Worm (Caenorhabditis elegans) whole organism, L2 larva: ENCODE data around the gene fbxb-40.

Experiments
- C34F6.9 ChIP-seq: fragments of 150-350 bp; optimal IDR thresholded peaks from 2 replicates; lab custom pipeline; 2014; ENCODE audit warnings: missing biosample characterization, missing genetic modification characterization
- F13H6.1 ChIP-seq: sonication (generic microtip); optimal IDR thresholded peaks from 2 replicates; lab custom pipeline; 2016; ENCODE audit warnings: missing genetic modification characterization, missing compliant biosample characterization
- R02D3.7 ChIP-seq: fragments of 150-350 bp; optimal IDR thresholded peaks from 2 replicates; lab custom pipeline; 2014; ENCODE audit warnings: missing biosample characterization, missing genetic modification characterization
- Y55F3AM.14 ChIP-seq: fragments of 200-800 bp; sonication (Bioruptor generic); optimal IDR thresholded peaks from 2 replicates; lab custom pipeline; 2018; ENCODE audit warnings: mild to moderate bottlenecking, missing genetic modification characterization, missing compliant biosample characterization
- ZK546.5 ChIP-seq: sonication (generic microtip); optimal IDR thresholded peaks from 2 replicates; lab custom pipeline; 2017; ENCODE audit warnings: missing biosample characterization, missing genetic modification characterization
- alr-1 ChIP-seq: fragments of 150-350 bp; optimal IDR thresholded peaks from 2 replicates; lab custom pipeline; 2014; ENCODE audit warnings: missing biosample characterization, missing genetic modification characterization
- aly-2 ChIP-seq: fragments of 150-350 bp; optimal IDR thresholded peaks from 2 replicates; lab custom pipeline; 2014; ENCODE audit warnings: missing biosample characterization, missing genetic modification characterization
- ama-1 ChIP-seq: fragments of 150-350 bp; optimal IDR thresholded peaks from 2 replicates; lab custom pipeline; 2018; ENCODE audit warnings: inconsistent platforms
- blmp-1 ChIP-seq: sonication (generic microtip); optimal IDR thresholded peaks from 2 replicates; lab custom pipeline; 2017; ENCODE audit warnings: missing genetic modification characterization, mild to moderate bottlenecking, missing compliant biosample characterization, antibody characterized with exemption, moderate library complexity; ENCODE audit not compliant: insufficient read depth
- ceh-16 ChIP-seq: fragments of 150-350 bp; optimal IDR thresholded peaks from 2 replicates; lab custom pipeline; 2014; ENCODE audit warnings: missing biosample characterization, missing genetic modification characterization
- ceh-82 ChIP-seq: fragments of 150-350 bp; optimal IDR thresholded peaks from 2 replicates; lab custom pipeline; 2014; ENCODE audit warnings: missing biosample characterization, missing genetic modification characterization
- crh-2 ChIP-seq: sonication (generic microtip); optimal IDR thresholded peaks from 2 replicates; lab custom pipeline; 2017; ENCODE audit warnings: missing biosample characterization, missing genetic modification characterization
- dmd-4 ChIP-seq: sonication (generic microtip); optimal IDR thresholded peaks from 2 replicates; lab custom pipeline; 2017; ENCODE audit warnings: missing biosample characterization, missing genetic modification characterization
- egl-27 ChIP-seq: sonication (generic microtip); optimal IDR thresholded peaks from 3 replicates; lab custom pipeline; 2017; ENCODE audit warnings: missing biosample characterization, missing genetic modification reagents, missing genetic modification characterization
- elt-1 ChIP-seq: fragments of 150-350 bp; optimal IDR thresholded peaks from 2 replicates; lab custom pipeline; 2014; ENCODE audit warnings: missing biosample characterization, missing genetic modification characterization
- elt-3 ChIP-seq: sonication (generic microtip); optimal IDR thresholded peaks from 2 replicates; lab custom pipeline; 2017; ENCODE audit warnings: missing biosample characterization, missing genetic modification characterization
- fos-1 ChIP-seq: fragments of 150-350 bp; optimal IDR thresholded peaks from 2 replicates; lab custom pipeline; 2014; ENCODE audit warnings: missing biosample characterization, missing genetic modification characterization
- gmeb-1 ChIP-seq: fragments of 150-350 bp; optimal IDR thresholded peaks from 2 replicates; lab custom pipeline; 2014; ENCODE audit warnings: missing biosample characterization, missing genetic modification characterization
- lin-11 ChIP-seq: fragments of 150-350 bp; sonication (generic microtip); optimal IDR thresholded peaks from 2 replicates; lab custom pipeline; 2014; ENCODE audit warnings: missing biosample characterization, missing genetic modification characterization, inconsistent platforms, mixed read lengths
- lin-39 ChIP-seq: fragments of 150-350 bp; optimal IDR thresholded peaks from 2 replicates; lab custom pipeline; 2014; ENCODE audit warnings: missing biosample characterization, missing genetic modification reagents, missing genetic modification characterization
- lsy-2 ChIP-seq, 2 experiments: fragments of 150-350 bp in 1 of 2; sonication (generic microtip) in 1 of 2; optimal IDR thresholded peaks; 2 replicates each; lab custom pipeline; 2014 to 2017; ENCODE audit warnings: missing biosample characterization in 2 of 2, missing genetic modification characterization in 2 of 2
- mab-5 ChIP-seq: fragments of 150-350 bp; optimal IDR thresholded peaks from 2 replicates; lab custom pipeline; 2014; ENCODE audit warnings: missing biosample characterization, missing genetic modification characterization
- mbf-1 ChIP-seq: sonication (generic microtip); optimal IDR thresholded peaks from 2 replicates; lab custom pipeline; 2017; ENCODE audit warnings: missing biosample characterization, missing genetic modification characterization
- mdl-1 ChIP-seq, 2 experiments: fragments of 150-350 bp in 1 of 2; sonication (generic microtip) in 1 of 2; optimal IDR thresholded peaks; 2 replicates each; lab custom pipeline; 2017; ENCODE audit warnings: missing biosample characterization in 2 of 2, missing genetic modification characterization in 2 of 2
- nhr-10 ChIP-seq: sonication (generic microtip); optimal IDR thresholded peaks from 2 replicates; lab custom pipeline; 2017; ENCODE audit warnings: missing biosample characterization, missing genetic modification characterization
- nhr-11 ChIP-seq: fragments of 150-350 bp; optimal IDR thresholded peaks from 2 replicates; lab custom pipeline; 2014; ENCODE audit warnings: missing biosample characterization, missing genetic modification characterization
- nhr-12 ChIP-seq: fragments of 150-350 bp; optimal IDR thresholded peaks from 2 replicates; lab custom pipeline; 2014; ENCODE audit warnings: missing biosample characterization, missing genetic modification characterization
- nhr-129 ChIP-seq: fragments of 150-350 bp; optimal IDR thresholded peaks from 2 replicates; lab custom pipeline; 2014; ENCODE audit warnings: missing biosample characterization, missing genetic modification characterization
- nhr-21 ChIP-seq: fragments of 150-350 bp; optimal IDR thresholded peaks from 2 replicates; lab custom pipeline; 2014; ENCODE audit warnings: missing biosample characterization, missing genetic modification characterization
- nhr-23 ChIP-seq: fragments of 150-350 bp; optimal IDR thresholded peaks from 2 replicates; lab custom pipeline; 2014; ENCODE audit warnings: missing biosample characterization, missing genetic modification reagents, missing genetic modification characterization
- nhr-237 ChIP-seq: fragments of 150-350 bp; optimal IDR thresholded peaks from 2 replicates; lab custom pipeline; 2014; ENCODE audit warnings: missing biosample characterization, missing genetic modification characterization
- nhr-25 ChIP-seq: fragments of 150-350 bp; sonication (generic microtip); optimal IDR thresholded peaks from 3 replicates; lab custom pipeline; 2014; ENCODE audit warnings: missing biosample characterization, missing genetic modification characterization
- nhr-6 ChIP-seq: fragments of 150-350 bp; optimal IDR thresholded peaks from 2 replicates; lab custom pipeline; 2014; ENCODE audit warnings: missing biosample characterization, missing genetic modification characterization
- nhr-77 ChIP-seq: fragments of 150-350 bp; optimal IDR thresholded peaks from 2 replicates; lab custom pipeline; 2014; ENCODE audit warnings: missing biosample characterization, missing genetic modification characterization
- peb-1 ChIP-seq: fragments of 150-350 bp; optimal IDR thresholded peaks from 2 replicates; lab custom pipeline; 2014; ENCODE audit warnings: missing biosample characterization, missing genetic modification characterization
- sem-4 ChIP-seq: fragments of 150-350 bp; optimal IDR thresholded peaks from 2 replicates; lab custom pipeline; 2014; ENCODE audit warnings: missing biosample characterization, missing genetic modification reagents, missing genetic modification characterization
- skn-1 ChIP-seq: sonication (generic microtip); optimal IDR thresholded peaks from 2 replicates; lab custom pipeline; 2017; ENCODE audit warnings: missing biosample characterization, missing genetic modification characterization
- sma-3 ChIP-seq: sonication (generic microtip); optimal IDR thresholded peaks from 2 replicates; lab custom pipeline; 2016; ENCODE audit warnings: missing genetic modification reagents, missing genetic modification characterization, missing compliant biosample characterization
- sma-9 ChIP-seq, 2 experiments: fragments of 150-350 bp in 1 of 2; sonication (generic microtip) in 1 of 2; optimal IDR thresholded peaks; 2 replicates each; lab custom pipeline; 2014 to 2016; ENCODE audit warnings: missing genetic modification characterization in 2 of 2, mild to moderate bottlenecking in 1 of 2, missing biosample characterization in 1 of 2, missing compliant biosample characterization in 1 of 2, missing genetic modification reagents in 1 of 2, moderate library complexity in 1 of 2
- snpc-4 ChIP-seq: fragments of 150-350 bp; optimal IDR thresholded peaks from 2 replicates; lab custom pipeline; 2014; ENCODE audit warnings: missing biosample characterization, missing genetic modification characterization
- unc-39 ChIP-seq: fragments of 150-350 bp; optimal IDR thresholded peaks from 2 replicates; lab custom pipeline; 2014; ENCODE audit warnings: missing biosample characterization, missing genetic modification characterization
- unc-55 ChIP-seq: fragments of 150-350 bp; sonication (generic microtip); optimal IDR thresholded peaks from 3 replicates; lab custom pipeline; 2014; ENCODE audit warnings: missing biosample characterization, missing genetic modification reagents, missing genetic modification characterization
- unc-62 ChIP-seq: fragments of 150-350 bp; optimal IDR thresholded peaks from 2 replicates; lab custom pipeline; 2014; ENCODE audit warnings: missing biosample characterization, missing genetic modification reagents, missing genetic modification characterization
- zag-1 ChIP-seq: fragments of 150-350 bp; optimal IDR thresholded peaks from 2 replicates; lab custom pipeline; 2014; ENCODE audit warnings: missing biosample characterization, missing genetic modification characterization
- ztf-1 ChIP-seq: fragments of 200-800 bp; sonication (Bioruptor generic); conservative IDR thresholded peaks from 2 replicates; pipeline ENCODE4 v1.3.6; 2022; ENCODE audit warnings: missing genetic modification characterization, missing compliant biosample characterization
- ztf-11 ChIP-seq: sonication (generic microtip); optimal IDR thresholded peaks from 2 replicates; lab custom pipeline; 2017; ENCODE audit warnings: missing biosample characterization, missing genetic modification characterization
- ztf-4 ChIP-seq: fragments of 150-350 bp; optimal IDR thresholded peaks from 2 replicates; lab custom pipeline; 2014; ENCODE audit warnings: missing biosample characterization, missing genetic modification characterization

Gene fbxb-40

ce11 chrII:1086479-1086878 lies 36.7 kb upstream of the fbxb-40 start:
- no peak for TF ChIP-seq blmp-1 (tag; lab: Kevin White, UChicago)
- TF ChIP-seq nhr-12 (tag; lab: Kevin White, UChicago) = no peak
- peak in 1 of 2 experiments; percentile 11 for TF ChIP-seq mdl-1 (tag; optimal IDR thresholded peaks at IDR 0.05; lab: Kevin White, UChicago)
- peak; percentile 26 for TF ChIP-seq nhr-25
- TF ChIP-seq nhr-237 (tag; lab: Kevin White, UChicago) = no peak
- no peak for TF ChIP-seq unc-55
- peak; percentile 3 for TF ChIP-seq sma-9 (GFP tag; optimal IDR thresholded peaks at IDR 0.05; lab: Kevin White, UChicago)
- no peak for TF ChIP-seq sma-9 (tag; optimal IDR thresholded peaks at IDR 0.05; lab: Kevin White, UChicago)
- TF ChIP-seq nhr-10 = no peak
- TF ChIP-seq aly-2 (tag; lab: Kevin White, UChicago) = no peak
- TF ChIP-seq elt-3 (tag; lab: Kevin White, UChicago) = no peak
- TF ChIP-seq sma-3 (GFP tag; lab: Kevin White, UChicago) = no peak
- TF ChIP-seq mbf-1 (tag; lab: Kevin White, UChicago) = no peak

DNA sequence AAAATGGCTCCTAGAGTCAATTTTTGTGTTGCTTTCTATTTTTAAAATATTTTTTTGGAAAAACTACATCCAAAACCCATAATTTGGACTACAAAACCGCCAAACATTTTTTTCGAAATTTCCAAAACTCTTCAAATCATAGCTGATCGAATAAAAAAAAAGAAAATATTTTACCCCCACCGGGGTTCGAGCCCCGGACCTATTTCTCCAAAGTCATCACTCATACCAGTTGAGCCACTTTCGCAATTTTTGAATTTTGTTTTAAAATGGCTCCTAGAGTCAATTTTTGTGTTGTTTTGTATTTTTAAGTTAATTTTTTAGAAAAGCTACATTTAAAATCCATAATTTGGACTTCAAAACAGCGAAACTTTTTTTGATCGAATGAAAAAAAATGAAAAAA lies 35.8 kb upstream of the fbxb-40 start:
- no peak for TF ChIP-seq C34F6.9 (tag; lab: Kevin White, UChicago)
- no peak for TF ChIP-seq nhr-6 (tag; lab: Kevin White, UChicago)
- TF ChIP-seq dmd-4 = no peak
- TF ChIP-seq blmp-1 (tag; lab: Kevin White, UChicago) = no peak
- TF ChIP-seq mdl-1 (tag; optimal IDR thresholded peaks at IDR 0.05; lab: Kevin White, UChicago) = no peak
- TF ChIP-seq nhr-21 = no peak
- no peak for TF ChIP-seq aly-2 (tag; lab: Kevin White, UChicago)
- no peak for TF ChIP-seq egl-27 (tag; lab: Kevin White, UChicago)
- TF ChIP-seq alr-1 = no peak
- TF ChIP-seq ceh-16 (tag; lab: Kevin White, UChicago) = no peak
- TF ChIP-seq sem-4 (tag; lab: Kevin White, UChicago) = no peak
- TF ChIP-seq unc-62 (GFP tag; lab: Kevin White, UChicago) = no peak
- TF ChIP-seq elt-3 (tag; lab: Kevin White, UChicago) = no peak
- TF ChIP-seq Y55F3AM.14 (GFP tag; lab: Kevin White, UChicago) = no peak

ce11 chrII:1084899-1085298 lies 35.1 kb upstream of the fbxb-40 start:
- TF ChIP-seq nhr-12 (tag; lab: Kevin White, UChicago) = no peak
- no peak for TF ChIP-seq lin-11 (tag; lab: Kevin White, UChicago)
- no peak for TF ChIP-seq snpc-4 (tag; lab: Kevin White, UChicago)
- TF ChIP-seq nhr-23 (tag; lab: Kevin White, UChicago) = no peak
- TF ChIP-seq nhr-77 (tag; lab: Kevin White, UChicago) = no peak
- no peak for TF ChIP-seq ceh-16 (tag; lab: Kevin White, UChicago)
- no peak for TF ChIP-seq nhr-237 (tag; lab: Kevin White, UChicago)
- no peak for TF ChIP-seq ceh-82 (tag; lab: Kevin White, UChicago)
- no peak for TF ChIP-seq ama-1 (lab: Kevin White, UChicago)
- TF ChIP-seq unc-55 = peak; percentile 46
- no peak for TF ChIP-seq aly-2 (tag; lab: Kevin White, UChicago)
- no peak for TF ChIP-seq blmp-1 (tag; lab: Kevin White, UChicago)
- TF ChIP-seq ztf-11 (tag; lab: Kevin White, UChicago) = no peak
- no peak for TF ChIP-seq ztf-4 (tag; lab: Kevin White, UChicago)
- no peak for TF ChIP-seq elt-1 (tag; lab: Kevin White, UChicago)
- TF ChIP-seq ztf-1 (GFP tag; lab: Robert Waterston, UW) = no peak
- TF ChIP-seq egl-27 (tag; lab: Kevin White, UChicago) = peak; percentile 60
- TF ChIP-seq nhr-10 = no peak
- no peak for TF ChIP-seq dmd-4
- no peak for TF ChIP-seq R02D3.7 (tag; lab: Kevin White, UChicago)
- no peak for TF ChIP-seq ZK546.5 (tag; lab: Kevin White, UChicago)
- TF ChIP-seq nhr-129 (tag; lab: Kevin White, UChicago) = peak; percentile 71
- TF ChIP-seq fos-1 (tag; lab: Kevin White, UChicago) = no peak
- TF ChIP-seq F13H6.1 (tag; lab: Kevin White, UChicago) = peak; percentile 90
- no peak for TF ChIP-seq zag-1 (tag; lab: Kevin White, UChicago)
- TF ChIP-seq sma-3 (GFP tag; lab: Kevin White, UChicago) = no peak
- no peak for TF ChIP-seq unc-62 (GFP tag; lab: Kevin White, UChicago)
- peak; percentile 48 for TF ChIP-seq crh-2 (tag; lab: Kevin White, UChicago)
- TF ChIP-seq nhr-25 = no peak
- no peak for TF ChIP-seq skn-1 (tag; lab: Kevin White, UChicago)
- no peak for TF ChIP-seq alr-1
- no peak for TF ChIP-seq unc-39 (tag; lab: Kevin White, UChicago)
- no peak for TF ChIP-seq mbf-1 (tag; lab: Kevin White, UChicago)
- peak; percentile 74 for TF ChIP-seq sma-9 (GFP tag; optimal IDR thresholded peaks at IDR 0.05; lab: Kevin White, UChicago)
- TF ChIP-seq sma-9 (tag; optimal IDR thresholded peaks at IDR 0.05; lab: Kevin White, UChicago) = no peak
- TF ChIP-seq nhr-21 = no peak
- TF ChIP-seq lsy-2 (tag; optimal IDR thresholded peaks at IDR 0.05; lab: Kevin White, UChicago) = peak; percentile 30 to 69
- no peak for TF ChIP-seq nhr-6 (tag; lab: Kevin White, UChicago)
- TF ChIP-seq lin-39 = no peak
- TF ChIP-seq nhr-11 (tag; lab: Kevin White, UChicago) = no peak
- TF ChIP-seq elt-3 (tag; lab: Kevin White, UChicago) = no peak
- TF ChIP-seq peb-1 = no peak
- peak; percentile 57 for TF ChIP-seq C34F6.9 (tag; lab: Kevin White, UChicago)
- TF ChIP-seq mab-5 (tag; lab: Kevin White, UChicago) = peak; percentile 33
- no peak for TF ChIP-seq gmeb-1 (tag; lab: Kevin White, UChicago)
- TF ChIP-seq sem-4 (tag; lab: Kevin White, UChicago) = no peak
